Fruit fly (Drosophila melanogaster) whole organism, embryonic: Measurements from ENCODE around the gene CG2321.

Experiments
- ATbp ChIP-seq: fragments of 200-800 bp; sonication (Bioruptor generic); optimal IDR thresholded peaks from 2 replicates; lab custom pipeline; 2017; ENCODE audit warnings: missing biosample characterization, mild to moderate bottlenecking, missing genetic modification characterization, missing genetic modification reagents
- Ada2b ChIP-seq: fragments of 200-800 bp; sonication (Bioruptor generic); IDR thresholded peaks from 2 replicates; pipeline ENCODE4 v1.3.6; 2022; ENCODE audit warnings: missing biosample characterization, missing genetic modification characterization
- CG11247 ChIP-seq: fragments of 200-800 bp; sonication (Bioruptor generic); IDR thresholded peaks from 2 replicates; pipeline ENCODE4 v1.3.6; 2022; ENCODE audit warnings: missing biosample characterization, missing genetic modification characterization
- CG12219 ChIP-seq: fragments of 200-800 bp; sonication (Bioruptor generic); optimal IDR thresholded peaks from 3 replicates; lab custom pipeline; 2018; ENCODE audit warnings: missing biosample characterization, mild to moderate bottlenecking, missing genetic modification characterization
- CG13424 ChIP-seq: fragments of 200-800 bp; sonication (Bioruptor generic); optimal IDR thresholded peaks from 2 replicates; lab custom pipeline; 2019; ENCODE audit warnings: missing biosample characterization, mild to moderate bottlenecking, missing genetic modification characterization, moderate library complexity
- CG14050 ChIP-seq: fragments of 200-800 bp; sonication (Bioruptor generic); IDR thresholded peaks from 3 replicates; pipeline ENCODE4 v1.3.6; 2022; ENCODE audit warnings: missing biosample characterization, missing genetic modification characterization
- CG15011 ChIP-seq: fragments of 200-800 bp; sonication (Bioruptor generic); optimal IDR thresholded peaks from 3 replicates; lab custom pipeline; 2018; ENCODE audit warnings: missing biosample characterization, mild to moderate bottlenecking, missing genetic modification characterization
- CG1529 ChIP-seq: fragments of 200-800 bp; sonication (Bioruptor generic); optimal IDR thresholded peaks from 3 replicates; lab custom pipeline; 2018; ENCODE audit warnings: missing biosample characterization, missing genetic modification characterization
- CG1603 ChIP-seq: fragments of 200-800 bp; sonication (Bioruptor generic); optimal IDR thresholded peaks from 2 replicates; lab custom pipeline; 2019; ENCODE audit warnings: missing biosample characterization, mild to moderate bottlenecking, missing genetic modification characterization, moderate library complexity
- CG16815 ChIP-seq: fragments of 200-800 bp; sonication (Bioruptor generic); optimal IDR thresholded peaks from 3 replicates; lab custom pipeline; 2017; ENCODE audit warnings: missing biosample characterization, mild to moderate bottlenecking, missing genetic modification characterization
- CG17359 ChIP-seq: fragments of 200-800 bp; sonication (Bioruptor generic); optimal IDR thresholded peaks from 3 replicates; lab custom pipeline; 2018; ENCODE audit warnings: missing biosample characterization, mild to moderate bottlenecking, missing genetic modification characterization, moderate library complexity
- CG17361 ChIP-seq: fragments of 200-800 bp; sonication (Bioruptor generic); IDR thresholded peaks from 3 replicates; pipeline ENCODE4 v1.3.6; 2022; ENCODE audit warnings: missing biosample characterization, missing genetic modification characterization
- CG18262 ChIP-seq: fragments of 200-800 bp; optimal IDR thresholded peaks from 3 replicates; lab custom pipeline; 2019; ENCODE audit warnings: missing biosample characterization, mild to moderate bottlenecking, missing genetic modification characterization, moderate library complexity
- CG2129 ChIP-seq: fragments of 200-800 bp; sonication (Bioruptor generic); IDR thresholded peaks from 2 replicates; pipeline ENCODE4 v1.3.6; 2022; ENCODE audit warnings: missing biosample characterization, missing genetic modification characterization; ENCODE audit not compliant: partially characterized antibody
- CG3726 ChIP-seq: fragments of 200-800 bp; sonication (Bioruptor generic); IDR thresholded peaks from 3 replicates; pipeline ENCODE4, ENCODE4 v1.3.6; 2022; ENCODE audit warnings: missing biosample characterization, missing genetic modification characterization
- CG6683 ChIP-seq: fragments of 200-800 bp; sonication (Bioruptor generic); optimal IDR thresholded peaks from 2 replicates; lab custom pipeline; 2017; ENCODE audit warnings: missing biosample characterization, mild to moderate bottlenecking, missing genetic modification characterization, missing genetic modification reagents
- CG8765 ChIP-seq: fragments of 200-800 bp; sonication (Bioruptor generic); IDR thresholded peaks from 2 replicates; pipeline ENCODE4 v1.3.6; 2022; ENCODE audit warnings: missing biosample characterization, missing genetic modification characterization
- CG8944 ChIP-seq: fragments of 200-800 bp; sonication (Bioruptor generic); optimal IDR thresholded peaks from 3 replicates; lab custom pipeline; 2016; ENCODE audit warnings: missing biosample characterization, missing genetic modification characterization
- CG9727 ChIP-seq: fragments of 200-800 bp; sonication (Bioruptor generic); optimal IDR thresholded peaks from 3 replicates; lab custom pipeline; 2017; ENCODE audit warnings: missing biosample characterization, mild to moderate bottlenecking, missing genetic modification characterization
- CkIIα-i1 ChIP-seq: fragments of 200-800 bp; sonication (Bioruptor generic); IDR thresholded peaks from 2 replicates; pipeline ENCODE4 v1.3.6; 2022; ENCODE audit warnings: missing biosample characterization, missing genetic modification characterization
- Dad ChIP-seq: fragments of 200-800 bp; sonication (Bioruptor generic); optimal IDR thresholded peaks from 3 replicates; lab custom pipeline; 2016; ENCODE audit warnings: missing biosample characterization, missing genetic modification characterization
- HHEX ChIP-seq: fragments of 200-800 bp; sonication (Bioruptor generic); optimal IDR thresholded peaks from 3 replicates; lab custom pipeline; 2017; ENCODE audit warnings: missing biosample characterization, mild to moderate bottlenecking, missing genetic modification characterization, missing genetic modification reagents
- Hand ChIP-seq: fragments of 200-800 bp; sonication (Bioruptor generic); optimal IDR thresholded peaks from 2 replicates; lab custom pipeline; 2017; ENCODE audit warnings: mild to moderate bottlenecking, missing biosample characterization, missing genetic modification reagents, missing genetic modification characterization
- Hr3 ChIP-seq: fragments of 200-800 bp; sonication (Bioruptor generic); optimal IDR thresholded peaks from 3 replicates; lab custom pipeline; 2016; ENCODE audit warnings: missing biosample characterization, missing genetic modification characterization
- Lhr ChIP-seq: fragments of 200-800 bp; sonication (Bioruptor generic); optimal IDR thresholded peaks from 3 replicates; lab custom pipeline; 2017; ENCODE audit warnings: mild to moderate bottlenecking, missing biosample characterization, missing genetic modification reagents, missing genetic modification characterization
- MBD-R2 ChIP-seq: fragments of 200-800 bp; sonication (Bioruptor generic); IDR thresholded peaks from 2 replicates; pipeline ENCODE4 v1.3.6; 2022; ENCODE audit warnings: missing biosample characterization, missing genetic modification characterization
- Max ChIP-seq: fragments of 200-800 bp; sonication (Bioruptor generic); optimal IDR thresholded peaks from 2 replicates; lab custom pipeline; 2016; ENCODE audit warnings: missing biosample characterization, mild to moderate bottlenecking, missing genetic modification characterization
- Myb ChIP-seq: fragments of 200-800 bp; sonication (Bioruptor generic); optimal IDR thresholded peaks from 2 replicates; lab custom pipeline; 2016; ENCODE audit warnings: missing biosample characterization, missing genetic modification characterization
- NFAT ChIP-seq: fragments of 200-800 bp; sonication (Bioruptor generic); IDR thresholded peaks from 2 replicates; pipeline ENCODE4 v1.3.6; 2022; ENCODE audit warnings: missing biosample characterization, missing genetic modification characterization
- NfI ChIP-seq: fragments of 200-800 bp; sonication (Bioruptor generic); optimal IDR thresholded peaks from 3 replicates; lab custom pipeline; 2018; ENCODE audit warnings: missing biosample characterization, mild to moderate bottlenecking, missing genetic modification characterization, moderate library complexity
- Ptx1 ChIP-seq: fragments of 200-800 bp; sonication (Bioruptor generic); IDR thresholded peaks from 2 replicates; pipeline ENCODE4 v1.3.6; 2022; ENCODE audit warnings: missing biosample characterization, missing genetic modification characterization
- Six4 ChIP-seq: fragments of 200-800 bp; sonication (Bioruptor generic); optimal IDR thresholded peaks from 2 replicates; lab custom pipeline; 2016; ENCODE audit warnings: missing biosample characterization, missing genetic modification characterization
- ara ChIP-seq: fragments of 200-800 bp; sonication (Bioruptor generic); IDR thresholded peaks from 2 replicates; pipeline ENCODE4 v1.3.6; 2022; ENCODE audit warnings: missing biosample characterization, missing genetic modification characterization
- bsh ChIP-seq, 2 experiments: fragments of 200-800 bp; sonication (Bioruptor generic); optimal IDR thresholded peaks; 2 replicates each; lab custom pipeline; 2017 to 2018; ENCODE audit warnings: mild to moderate bottlenecking in 2 of 2, missing biosample characterization in 2 of 2, missing genetic modification characterization in 2 of 2, moderate library complexity in 1 of 2
- chinmo ChIP-seq: fragments of 200-800 bp; sonication (Bioruptor generic); IDR thresholded peaks from 4 replicates; pipeline ENCODE4 v1.3.6; 2022; ENCODE audit warnings: missing biosample characterization, missing genetic modification characterization; ENCODE audit not compliant: partially characterized antibody
- chm ChIP-seq: fragments of 200-800 bp; sonication (Bioruptor generic); IDR thresholded peaks from 2 replicates; pipeline ENCODE4 v1.3.6; 2022; ENCODE audit warnings: missing biosample characterization, missing genetic modification characterization
- croc ChIP-seq: fragments of 200-800 bp; sonication (Bioruptor generic); conservative IDR thresholded peaks from 3 replicates; pipeline ENCODE4 v1.3.6; 2022; ENCODE audit warnings: missing biosample characterization, missing genetic modification characterization
- dmrt99B ChIP-seq: fragments of 200-800 bp; sonication (Bioruptor generic); optimal IDR thresholded peaks from 2 replicates; lab custom pipeline; 2018; ENCODE audit warnings: missing biosample characterization, mild to moderate bottlenecking, missing genetic modification characterization, moderate library complexity
- hbn ChIP-seq: fragments of 200-800 bp; sonication (Bioruptor generic); IDR thresholded peaks from 2 replicates; pipeline ENCODE4 v1.3.6; 2022; ENCODE audit warnings: missing biosample characterization, missing genetic modification characterization; ENCODE audit not compliant: partially characterized antibody
- klu ChIP-seq: fragments of 200-800 bp; sonication (Bioruptor generic); IDR thresholded peaks from 2 replicates; pipeline ENCODE4 v1.3.6; 2022; ENCODE audit warnings: missing biosample characterization, missing genetic modification characterization
- lov ChIP-seq, 2 experiments: fragments of 200-800 bp in 1 of 2; fragments of >200 bp in 1 of 2; sonication (Bioruptor generic) in 1 of 2; IDR thresholded peaks in 1 of 2; optimal IDR thresholded peaks in 1 of 2; 2 replicates in 1 of 2; 3 replicates in 1 of 2; pipeline versions ENCODE4 v1.3.6 to Lab custom; 2017 to 2022; ENCODE audit warnings: missing biosample characterization in 1 of 2, missing genetic modification characterization in 1 of 2
- nom ChIP-seq: fragments of 200-800 bp; sonication (Bioruptor generic); optimal IDR thresholded peaks from 2 replicates; lab custom pipeline; 2017; ENCODE audit warnings: missing biosample characterization, missing genetic modification characterization, mild to moderate bottlenecking, moderate library complexity, missing genetic modification reagents
- prd ChIP-seq, 3 experiments: fragments of >200 bp in 2 of 3; fragments of 200-800 bp in 1 of 3; sonication (Bioruptor generic) in 1 of 3; optimal IDR thresholded peaks in 2 of 3; IDR thresholded peaks in 1 of 3; 2 replicates in 2 of 3; 3 replicates in 1 of 3; pipeline versions ENCODE4 v1.3.6 to Lab custom; 2017 to 2022; ENCODE audit warnings: missing biosample characterization in 1 of 3, missing genetic modification characterization in 1 of 3
- ranshi ChIP-seq: fragments of 200-800 bp; sonication (Bioruptor generic); IDR thresholded peaks from 2 replicates; pipeline ENCODE4 v1.3.6; 2022; ENCODE audit warnings: missing biosample characterization, missing genetic modification characterization
- so ChIP-seq: fragments of 200-800 bp; sonication (Bioruptor generic); IDR thresholded peaks from 3 replicates; pipeline ENCODE4 v1.3.6; 2022; ENCODE audit warnings: missing biosample characterization, missing genetic modification characterization
- stc ChIP-seq: fragments of 200-800 bp; sonication (Bioruptor generic); IDR thresholded peaks from 2 replicates; pipeline ENCODE4 v1.3.6; 2022; ENCODE audit warnings: missing biosample characterization, missing genetic modification characterization
- tll ChIP-seq, 2 experiments: fragments of 200-800 bp in 1 of 2; fragments of >200 bp in 1 of 2; sonication (Bioruptor generic) in 1 of 2; optimal IDR thresholded peaks; 2 replicates each; lab custom pipeline; 2017 to 2019; ENCODE audit warnings: missing biosample characterization in 2 of 2, missing genetic modification characterization in 2 of 2, mild to moderate bottlenecking in 1 of 2, moderate library complexity in 1 of 2
- vfl ChIP-seq: fragments of 200-800 bp; sonication (Bioruptor generic); optimal IDR thresholded peaks from 2 replicates; lab custom pipeline; 2016; ENCODE audit warnings: missing biosample characterization, missing genetic modification characterization
- zfh1 ChIP-seq: fragments of 200-800 bp; sonication (Bioruptor generic); IDR thresholded peaks from 3 replicates; pipeline ENCODE4 v1.3.6; 2022; ENCODE audit warnings: missing biosample characterization, missing genetic modification characterization

Gene CG2321

dm6 chr3R:29522164-29522563, 33.1 kb upstream of the CG2321 start (continued):
- TF ChIP-seq CG8765 (GFP tag; lab: Robert Waterston, UW) (peak; percentile 60; the same call in 1 of the 2 replicates), CG13424 (peak; percentile 42), Ptx1 (peak; percentile 50; the same call in 1 of the 2 replicates), ATbp (GFP tag; lab: Kevin White, UChicago) (peak; percentile 4), klu (GFP tag; lab: Robert Waterston, UW) (no peak), vfl (GFP tag; lab: Kevin White, UChicago) (no peak), CG17361 (peak; percentile 73), Lhr (GFP tag; lab: Kevin White, UChicago) (peak; percentile 10), CG15011 (no peak), Hand (GFP tag; lab: Kevin White, UChicago) (no peak), Ada2b (GFP tag; lab: Robert Waterston, UW) (peak; percentile 21; the same call in 1 of the 2 replicates), Dad (GFP tag; lab: Kevin White, UChicago) (no peak), HHEX (GFP tag; lab: Kevin White, UChicago) (no peak), CkIIα-i1 (GFP tag; lab: Robert Waterston, UW) (no peak), hbn (GFP tag; lab: Robert Waterston, UW) (no peak), CG16815 (GFP tag; lab: Kevin White, UChicago) (peak; percentile 41), Max (GFP tag; lab: Kevin White, UChicago) (peak; percentile 7), lov (optimal IDR thresholded peaks at IDR 0.05; lab: Kevin White, UChicago) (no peak), lov (GFP tag; IDR thresholded peaks at IDR 0.05; lab: Robert Waterston, UW) (peak; percentile 56; the same call in 1 of the 3 replicates), Myb (GFP tag; lab: Kevin White, UChicago) (no peak), tll (GFP tag; optimal IDR thresholded peaks at IDR 0.05; lab: Kevin White, UChicago) (no peak), ranshi (peak; percentile 8; the same call in 1 of the 2 replicates), CG8944 (peak; percentile 1), stc (0 out of 2 replicates have a peak, but pooled peaks have one; percentile 35), CG1603 (tag; lab: Kevin White, UChicago) (peak; percentile 64), dmrt99B (tag; lab: Kevin White, UChicago) (peak; percentile 42), Six4 (GFP tag; lab: Kevin White, UChicago) (peak; percentile 45), MBD-R2 (GFP tag; lab: Robert Waterston, UW) (no peak), ara (peak; percentile 78), chinmo (no peak), Hr3 (GFP tag; lab: Kevin White, UChicago) (peak; percentile 29), croc (GFP tag; lab: Robert Waterston, UW) (peak; percentile 32; the same call in 1 of the 3 replicates), NFAT (GFP tag; lab: Robert Waterston, UW) (no peak), CG12219 (GFP tag; lab: Kevin White, UChicago) (peak; percentile 26), prd (optimal IDR thresholded peaks at IDR 0.05; lab: Kevin White, UChicago) (no peak), prd (GFP tag; IDR thresholded peaks at IDR 0.05; lab: Robert Waterston, UW) (peak; percentile 81), CG14050 (GFP tag; lab: Robert Waterston, UW) (no peak), CG3726 (GFP tag; lab: Robert Waterston, UW) (peak; percentile 67; the same call in 2 of the 3 replicates), CG2129 (GFP tag; lab: Robert Waterston, UW) (no peak), CG18262 (tag; lab: Kevin White, UChicago) (peak; percentile 78), NfI (GFP tag; lab: Kevin White, UChicago) (no peak), CG17359 (peak; percentile 50), zfh1 (GFP tag; lab: Robert Waterston, UW) (peak; percentile 75), so (0 out of 3 replicates have a peak, but pooled peaks have one; percentile 52), CG11247 (no peak), bsh (GFP tag; optimal IDR thresholded peaks at IDR 0.05; lab: Kevin White, UChicago) (peak in 1 of 2 experiments; percentile 74), CG1529 (GFP tag; lab: Kevin White, UChicago) (peak; percentile 1), CG9727 (GFP tag; lab: Kevin White, UChicago) (peak; percentile 74), nom (GFP tag; lab: Kevin White, UChicago) (peak; percentile 32), chm (GFP tag; lab: Robert Waterston, UW) (peak; percentile 64; the same call in 1 of the 2 replicates), CG6683 (GFP tag; lab: Kevin White, UChicago) (no peak)
